Worm (Caenorhabditis elegans) whole organism, L1 larva: ENCODE data around the gene F10E9.3.

Experiments used
- alr-1 ChIP-seq: fragments of 200-800 bp; sonication (Bioruptor generic); optimal IDR thresholded peaks from 2 replicates; lab custom pipeline; 2018; ENCODE audit warnings: borderline replicate concordance, mild to moderate bottlenecking, missing genetic modification characterization, missing compliant biosample characterization
- blmp-1 ChIP-seq: fragments of 150-350 bp; optimal IDR thresholded peaks from 2 replicates; lab custom pipeline; 2014; ENCODE audit warnings: missing biosample characterization, missing genetic modification characterization
- fkh-10 ChIP-seq: sonication (generic microtip); optimal IDR thresholded peaks from 2 replicates; lab custom pipeline; 2017; ENCODE audit warnings: missing biosample characterization, missing genetic modification reagents, missing genetic modification characterization
- hlh-4 ChIP-seq: sonication (generic microtip); optimal IDR thresholded peaks from 2 replicates; lab custom pipeline; 2016; ENCODE audit warnings: mild to moderate bottlenecking, missing genetic modification characterization, missing compliant biosample characterization
- lin-13 ChIP-seq: fragments of 150-350 bp; optimal IDR thresholded peaks from 2 replicates; lab custom pipeline; 2014; ENCODE audit warnings: missing biosample characterization, missing genetic modification reagents, missing genetic modification characterization
- lin-14 ChIP-seq: fragments of 200-800 bp; sonication (Bioruptor generic); optimal IDR thresholded peaks from 2 replicates; lab custom pipeline; 2018; ENCODE audit warnings: mild to moderate bottlenecking, missing genetic modification characterization, moderate library complexity, missing compliant biosample characterization
- mep-1 ChIP-seq: fragments of 150-350 bp; optimal IDR thresholded peaks from 2 replicates; lab custom pipeline; 2014; ENCODE audit warnings: missing biosample characterization, missing genetic modification characterization
- nhr-237 ChIP-seq: fragments of 150-350 bp; optimal IDR thresholded peaks from 2 replicates; lab custom pipeline; 2014; ENCODE audit warnings: missing biosample characterization, missing genetic modification characterization
- pqm-1 ChIP-seq: sonication (generic microtip); optimal IDR thresholded peaks from 3 replicates; lab custom pipeline; 2017; ENCODE audit warnings: missing biosample characterization, missing genetic modification characterization
- sox-4 ChIP-seq: sonication (generic microtip); optimal IDR thresholded peaks from 2 replicates; lab custom pipeline; 2016; ENCODE audit warnings: missing genetic modification characterization, missing compliant biosample characterization
- unc-62 ChIP-seq: fragments of 150-350 bp; optimal IDR thresholded peaks from 2 replicates; lab custom pipeline; 2014; ENCODE audit warnings: missing biosample characterization, missing genetic modification reagents, missing genetic modification characterization
- unc-98 ChIP-seq: fragments of 200-800 bp; sonication (Bioruptor generic); IDR thresholded peaks from 2 replicates; pipeline ENCODE4 v1.3.6; 2022; ENCODE audit warnings: missing genetic modification characterization, missing compliant biosample characterization

DNA sequence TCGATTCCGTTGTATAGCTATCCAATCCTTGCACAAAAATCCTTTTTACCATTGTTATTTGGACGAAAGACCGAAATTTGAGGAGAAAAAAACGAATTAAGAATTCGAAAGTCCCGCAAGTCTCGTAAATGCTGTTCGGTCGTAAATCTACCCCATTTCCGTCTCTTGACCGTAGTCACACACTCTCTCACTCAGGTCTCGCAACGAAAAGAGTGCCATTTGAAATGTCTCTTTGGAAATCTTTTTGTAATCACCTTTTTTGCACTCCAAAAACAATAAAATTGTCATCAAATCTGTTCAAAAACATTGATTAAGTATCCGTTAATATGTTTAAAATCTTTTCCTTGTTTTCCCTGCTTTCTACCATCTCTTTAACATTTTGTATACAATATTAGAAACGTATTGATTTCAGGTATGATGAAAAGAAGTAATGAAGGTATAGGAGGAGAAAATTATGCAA is 47.4 kb downstream of the F10E9.3 start, which contains the start of the genes R05D3.8 and rfp-1:
- TF ChIP-seq unc-62 (GFP tag; lab: Kevin White, UChicago): no peak
- no peak for TF ChIP-seq hlh-4 (tag; lab: Kevin White, UChicago)
- peak; percentile 85 for TF ChIP-seq lin-14
- peak; percentile 73 for TF ChIP-seq lin-13 (GFP tag; lab: Kevin White, UChicago)
- TF ChIP-seq mep-1 (tag; lab: Kevin White, UChicago): peak; percentile 91
- no peak for TF ChIP-seq pqm-1
- TF ChIP-seq fkh-10 (GFP tag; lab: Kevin White, UChicago): peak; percentile 58
- peak; percentile 36 for TF ChIP-seq nhr-237 (tag; lab: Kevin White, UChicago)
- TF ChIP-seq alr-1 (tag; lab: Kevin White, UChicago): no peak
- peak; percentile 86 for TF ChIP-seq blmp-1 (tag; lab: Kevin White, UChicago)
- TF ChIP-seq sox-4 (tag; lab: Kevin White, UChicago): no peak
- no peak for TF ChIP-seq unc-98 (GFP tag; lab: Robert Waterston, UW)
